Fruit fly (Drosophila melanogaster): ENCODE measurements around the gene GstD4.

- no peak for TF ChIP-seq achi (GFP tag; optimal IDR thresholded peaks at IDR 0.05)
- TF ChIP-seq Eip75B (GFP tag; optimal IDR thresholded peaks at IDR 0.05) = no peak
- no peak for TF ChIP-seq Met (GFP tag; optimal IDR thresholded peaks at IDR 0.05)
- TF ChIP-seq CG6854 (GFP tag; optimal IDR thresholded peaks at IDR 0.05) = no peak
- TF ChIP-seq Smox (GFP tag; optimal IDR thresholded peaks at IDR 0.05) = no peak
- no peak for TF ChIP-seq Hr38 (GFP tag; optimal IDR thresholded peaks at IDR 0.05)
- no peak for TF ChIP-seq vri (GFP tag; optimal IDR thresholded peaks at IDR 0.05)
Measured at dm6 chr3R:12361962-12362497, 11.9 kb upstream of the GstD4 start.
